Worm (Caenorhabditis elegans) whole organism, L4 larva: ENCODE data around the gene hil-3.

Experiments used
- D1046.2 ChIP-seq: fragments of 200-800 bp; sonication (Bioruptor generic); IDR thresholded peaks from 2 replicates; pipeline ENCODE4 v1.3.6; 2022; ENCODE audit warnings: missing genetic modification characterization, missing compliant biosample characterization
- F10B5.3 ChIP-seq: sonication (generic microtip); optimal IDR thresholded peaks from 2 replicates; lab custom pipeline; 2016; ENCODE audit warnings: mild to moderate bottlenecking, missing genetic modification characterization, missing compliant biosample characterization
- F26F4.8 ChIP-seq: fragments of 200-800 bp; sonication (Bioruptor generic); conservative IDR thresholded peaks from 2 replicates; pipeline ENCODE4 v1.3.6; 2022; ENCODE audit warnings: missing genetic modification characterization, missing compliant biosample characterization
- T26A8.4 ChIP-seq: fragments of 200-800 bp; sonication (Bioruptor generic); IDR thresholded peaks from 2 replicates; pipeline ENCODE4 v1.3.6; 2022; ENCODE audit warnings: missing genetic modification characterization, missing compliant biosample characterization
- Y75B8A.6 ChIP-seq: fragments of 200-800 bp; sonication (Bioruptor generic); IDR thresholded peaks from 2 replicates; pipeline ENCODE4 v1.3.6; 2022; ENCODE audit warnings: missing genetic modification reagents, missing genetic modification characterization, missing compliant biosample characterization
- ZK546.5 ChIP-seq, 2 experiments: sonication (generic microtip); optimal IDR thresholded peaks; 2 replicates each; lab custom pipeline; 2017; ENCODE audit warnings: missing biosample characterization in 2 of 2, missing genetic modification characterization in 2 of 2
- aly-2 ChIP-seq: sonication (generic microtip); optimal IDR thresholded peaks from 2 replicates; lab custom pipeline; 2018; ENCODE audit warnings: missing biosample characterization, missing genetic modification characterization
- ama-1 ChIP-seq: fragments of 150-350 bp; optimal IDR thresholded peaks from 2 replicates; lab custom pipeline; 2014; ENCODE audit warnings: inconsistent platforms, mixed read lengths
- ceh-20 ChIP-seq: fragments of 200-800 bp; sonication (Bioruptor generic); IDR thresholded peaks from 2 replicates; pipeline ENCODE4 v1.3.6; 2022; ENCODE audit warnings: missing genetic modification reagents, missing genetic modification characterization, missing compliant biosample characterization
- ceh-28 ChIP-seq: fragments of 150-350 bp; optimal IDR thresholded peaks from 2 replicates; lab custom pipeline; 2014; ENCODE audit warnings: missing biosample characterization, missing genetic modification reagents, missing genetic modification characterization
- ceh-44 ChIP-seq: fragments of 200-800 bp; sonication (Bioruptor generic); IDR thresholded peaks from 2 replicates; pipeline ENCODE4 v1.3.6; 2022; ENCODE audit warnings: missing genetic modification reagents, missing genetic modification characterization, missing compliant biosample characterization
- ctbp-1 ChIP-seq: fragments of 200-800 bp; sonication (Bioruptor generic); IDR thresholded peaks from 2 replicates; pipeline ENCODE4 v1.3.6; 2022; ENCODE audit warnings: missing genetic modification reagents, missing genetic modification characterization, missing compliant biosample characterization
- daf-8 ChIP-seq: fragments of 200-800 bp; sonication (Bioruptor generic); IDR thresholded peaks from 2 replicates; pipeline ENCODE4 v1.3.6; 2022; ENCODE audit warnings: missing genetic modification characterization, missing compliant biosample characterization
- dmd-6 ChIP-seq: fragments of 200-800 bp; sonication (Bioruptor generic); IDR thresholded peaks from 2 replicates; pipeline ENCODE4 v1.3.6; 2022; ENCODE audit warnings: missing genetic modification reagents, missing genetic modification characterization, missing compliant biosample characterization
- duxl-1 ChIP-seq: sonication (generic microtip); optimal IDR thresholded peaks from 2 replicates; lab custom pipeline; 2016; ENCODE audit warnings: mild to moderate bottlenecking, missing genetic modification characterization, moderate library complexity, missing compliant biosample characterization; ENCODE audit not compliant: poor library complexity
- dve-1 ChIP-seq: sonication (generic microtip); optimal IDR thresholded peaks from 2 replicates; lab custom pipeline; 2017; ENCODE audit warnings: antibody characterized with exemption, mild to moderate bottlenecking, missing genetic modification characterization, missing compliant biosample characterization; ENCODE audit not compliant: insufficient read depth
- egl-27 ChIP-seq: sonication (generic microtip); optimal IDR thresholded peaks from 3 replicates; lab custom pipeline; 2017; ENCODE audit warnings: missing biosample characterization, missing genetic modification reagents, missing genetic modification characterization
- gei-8 ChIP-seq: fragments of 200-800 bp; sonication (Bioruptor generic); optimal IDR thresholded peaks from 2 replicates; lab custom pipeline; 2018; ENCODE audit warnings: mild to moderate bottlenecking, missing genetic modification characterization, missing compliant biosample characterization
- hlh-11 ChIP-seq: fragments of 200-800 bp; sonication (Bioruptor generic); optimal IDR thresholded peaks from 2 replicates; lab custom pipeline; 2018; ENCODE audit warnings: mild to moderate bottlenecking, missing genetic modification characterization, missing compliant biosample characterization
- lim-7 ChIP-seq: fragments of 200-800 bp; sonication (Bioruptor generic); IDR thresholded peaks from 2 replicates; pipeline ENCODE4 v1.3.6; 2022; ENCODE audit warnings: missing genetic modification characterization, missing compliant biosample characterization
- lin-1 ChIP-seq: fragments of 200-800 bp; sonication (Bioruptor generic); IDR thresholded peaks from 2 replicates; pipeline ENCODE4 v1.3.6; 2022; ENCODE audit warnings: missing genetic modification reagents, missing genetic modification characterization, missing compliant biosample characterization
- lir-3 ChIP-seq: sonication (generic microtip); optimal IDR thresholded peaks from 2 replicates; lab custom pipeline; 2016; ENCODE audit warnings: mild to moderate bottlenecking, missing genetic modification characterization, missing compliant biosample characterization
- lsy-2 ChIP-seq, 2 experiments: fragments of 150-350 bp in 1 of 2; sonication (generic microtip) in 1 of 2; optimal IDR thresholded peaks; 2 replicates each; lab custom pipeline; 2014 to 2017; ENCODE audit warnings: missing biosample characterization in 2 of 2, missing genetic modification characterization in 2 of 2
- mdl-1 ChIP-seq, 2 experiments: fragments of 150-350 bp in 1 of 2; sonication (generic microtip) in 1 of 2; optimal IDR thresholded peaks; 2 replicates each; lab custom pipeline; 2014 to 2017; ENCODE audit warnings: missing biosample characterization in 2 of 2, missing genetic modification characterization in 2 of 2
- mes-2 ChIP-seq: sonication (generic microtip); optimal IDR thresholded peaks from 2 replicates; lab custom pipeline; 2016; ENCODE audit warnings: missing genotype, mild to moderate bottlenecking, missing genetic modification characterization, missing compliant biosample characterization; ENCODE audit not compliant: poor library complexity, severe bottlenecking
- mxl-2 ChIP-seq: fragments of 200-800 bp; sonication (Bioruptor generic); conservative IDR thresholded peaks from 2 replicates; pipeline ENCODE4 v1.3.6; 2022; ENCODE audit warnings: missing genetic modification reagents, missing genetic modification characterization, missing compliant biosample characterization
- nhr-10 ChIP-seq: fragments of 150-350 bp; optimal IDR thresholded peaks from 2 replicates; lab custom pipeline; 2014; ENCODE audit warnings: missing biosample characterization, missing genetic modification characterization
- nhr-102 ChIP-seq: sonication (generic microtip); optimal IDR thresholded peaks from 2 replicates; lab custom pipeline; 2016; ENCODE audit warnings: mild to moderate bottlenecking, missing genetic modification characterization, moderate library complexity, missing compliant biosample characterization
- nhr-111 ChIP-seq: fragments of 200-800 bp; sonication (Bioruptor generic); optimal IDR thresholded peaks from 2 replicates; lab custom pipeline; 2018; ENCODE audit warnings: mild to moderate bottlenecking, missing genetic modification characterization, missing compliant biosample characterization
- nhr-237 ChIP-seq: sonication (generic microtip); optimal IDR thresholded peaks from 2 replicates; lab custom pipeline; 2017; ENCODE audit warnings: missing biosample characterization, missing genetic modification characterization
- rbr-2 ChIP-seq: sonication (generic microtip); optimal IDR thresholded peaks from 2 replicates; lab custom pipeline; 2016; ENCODE audit warnings: missing genotype, missing genetic modification characterization, missing compliant biosample characterization
- set-16 ChIP-seq: fragments of 200-800 bp; sonication (Bioruptor generic); IDR thresholded peaks from 2 replicates; pipeline ENCODE4 v1.3.6; 2022; ENCODE audit warnings: missing genetic modification reagents, missing genetic modification characterization, missing compliant biosample characterization
- skn-1 ChIP-seq: fragments of 150-350 bp; optimal IDR thresholded peaks from 2 replicates; lab custom pipeline; 2014; ENCODE audit warnings: missing biosample characterization, missing genetic modification characterization
- snpc-4 ChIP-seq: fragments of 150-350 bp; optimal IDR thresholded peaks from 2 replicates; lab custom pipeline; 2014; ENCODE audit warnings: missing biosample characterization, missing genetic modification characterization
- spr-1 ChIP-seq: sonication (generic microtip); optimal IDR thresholded peaks from 2 replicates; lab custom pipeline; 2016; ENCODE audit warnings: mild to moderate bottlenecking, missing genetic modification characterization, missing compliant biosample characterization
- unc-130 ChIP-seq: sonication (generic microtip); optimal IDR thresholded peaks from 2 replicates; lab custom pipeline; 2016; ENCODE audit warnings: missing genetic modification reagents, missing genetic modification characterization, missing compliant biosample characterization
- unc-39 ChIP-seq: sonication (generic microtip); optimal IDR thresholded peaks from 2 replicates; lab custom pipeline; 2017; ENCODE audit warnings: missing biosample characterization, missing genetic modification characterization
- unc-62 ChIP-seq, 3 experiments: fragments of 150-350 bp in 1 of 3; sonication (generic microtip); optimal IDR thresholded peaks in 2 of 3; peaks in 1 of 3; 1 replicate in 1 of 3; 2 replicates in 2 of 3; lab custom pipeline; 2014 to 2017; ENCODE audit warnings: missing biosample characterization in 3 of 3, missing genetic modification characterization in 3 of 3, missing genetic modification reagents in 3 of 3, missing genotype in 1 of 3
- vab-7 ChIP-seq: fragments of 200-800 bp; sonication (Bioruptor generic); IDR thresholded peaks from 2 replicates; pipeline ENCODE4 v1.3.6; 2022; ENCODE audit warnings: missing genetic modification reagents, missing genetic modification characterization, missing compliant biosample characterization
- zip-11 ChIP-seq: fragments of 200-800 bp; sonication (Bioruptor generic); IDR thresholded peaks from 2 replicates; pipeline ENCODE4 v1.3.6; 2022; ENCODE audit warnings: missing genetic modification characterization, missing compliant biosample characterization
- ztf-11 ChIP-seq: fragments of 150-350 bp; optimal IDR thresholded peaks from 2 replicates; lab custom pipeline; 2014; ENCODE audit warnings: missing biosample characterization, missing genetic modification characterization
- ztf-7 ChIP-seq: fragments of 150-350 bp; optimal IDR thresholded peaks from 2 replicates; lab custom pipeline; 2014; ENCODE audit warnings: missing biosample characterization, missing genetic modification characterization

hil-3 gene

ce11 chrX:8160016-8160415 is 1.0 kb downstream of the hil-3 start (continued):
- TF ChIP-seq ZK546.5 (tag; optimal IDR thresholded peaks at IDR 0.05; lab: Kevin White, UChicago): no peak
- TF ChIP-seq egl-27 (tag; lab: Kevin White, UChicago): no peak
- no peak for TF ChIP-seq ceh-28 (tag; lab: Kevin White, UChicago)
- no peak for TF ChIP-seq ztf-11 (tag; lab: Kevin White, UChicago)
- TF ChIP-seq unc-130 (GFP tag; lab: Kevin White, UChicago): no peak
- TF ChIP-seq vab-7 (GFP tag; lab: Robert Waterston, UW): no peak
- peak; percentile 57 for TF ChIP-seq dve-1 (tag; lab: Kevin White, UChicago)
- TF ChIP-seq daf-8 (GFP tag; lab: Robert Waterston, UW): no peak
- no peak for TF ChIP-seq nhr-10 (tag; lab: Kevin White, UChicago)
- no peak for TF ChIP-seq Y75B8A.6 (GFP tag; lab: Robert Waterston, UW)
- peak; percentile 29 for TF ChIP-seq rbr-2 (tag; lab: Kevin White, UChicago)
- TF ChIP-seq nhr-237 (tag; lab: Kevin White, UChicago): no peak
- TF ChIP-seq lir-3 (tag; lab: Kevin White, UChicago): no peak
- TF ChIP-seq spr-1 (tag; lab: Kevin White, UChicago): no peak
- TF ChIP-seq nhr-111 (GFP tag; lab: Kevin White, UChicago): no peak
- TF ChIP-seq nhr-102 (tag; lab: Kevin White, UChicago): no peak
- TF ChIP-seq D1046.2 (GFP tag; lab: Robert Waterston, UW): no peak
- peak; percentile 51 for TF ChIP-seq mes-2 (tag; lab: Kevin White, UChicago)
- peak in 1 of 2 experiments; percentile 50 for TF ChIP-seq mdl-1 (tag; optimal IDR thresholded peaks at IDR 0.05; lab: Kevin White, UChicago)
- no peak for TF ChIP-seq F26F4.8 (GFP tag; lab: Robert Waterston, UW)
- no peak for TF ChIP-seq ctbp-1 (GFP tag; lab: Robert Waterston, UW)
- TF ChIP-seq ama-1 (lab: Kevin White, UChicago): no peak
- TF ChIP-seq lin-1 (GFP tag; lab: Robert Waterston, UW): no peak
- TF ChIP-seq F10B5.3 (tag; lab: Kevin White, UChicago): no peak
- no peak for TF ChIP-seq ztf-7 (tag; lab: Kevin White, UChicago)
- TF ChIP-seq set-16 (GFP tag; lab: Robert Waterston, UW): no peak
- TF ChIP-seq ceh-20: no peak
- TF ChIP-seq aly-2 (tag; lab: Kevin White, UChicago): no peak
- TF ChIP-seq dmd-6 (GFP tag; lab: Robert Waterston, UW): no peak
- no peak for TF ChIP-seq zip-11 (GFP tag; lab: Robert Waterston, UW)
- TF ChIP-seq skn-1 (tag; lab: Kevin White, UChicago): no peak
- no peak for TF ChIP-seq unc-39 (tag; lab: Kevin White, UChicago)
- TF ChIP-seq gei-8 (GFP tag; lab: Kevin White, UChicago): no peak
- peak; percentile 1 for TF ChIP-seq hlh-11 (tag; lab: Kevin White, UChicago)
- no peak for TF ChIP-seq duxl-1 (tag; lab: Kevin White, UChicago)
- no peak for TF ChIP-seq ceh-44
- TF ChIP-seq mxl-2 (GFP tag; lab: Robert Waterston, UW): no peak
- no peak for TF ChIP-seq lsy-2 (tag; optimal IDR thresholded peaks at IDR 0.05; lab: Kevin White, UChicago)
- TF ChIP-seq snpc-4 (tag; lab: Kevin White, UChicago): no peak
- TF ChIP-seq T26A8.4: no peak

DNA sequence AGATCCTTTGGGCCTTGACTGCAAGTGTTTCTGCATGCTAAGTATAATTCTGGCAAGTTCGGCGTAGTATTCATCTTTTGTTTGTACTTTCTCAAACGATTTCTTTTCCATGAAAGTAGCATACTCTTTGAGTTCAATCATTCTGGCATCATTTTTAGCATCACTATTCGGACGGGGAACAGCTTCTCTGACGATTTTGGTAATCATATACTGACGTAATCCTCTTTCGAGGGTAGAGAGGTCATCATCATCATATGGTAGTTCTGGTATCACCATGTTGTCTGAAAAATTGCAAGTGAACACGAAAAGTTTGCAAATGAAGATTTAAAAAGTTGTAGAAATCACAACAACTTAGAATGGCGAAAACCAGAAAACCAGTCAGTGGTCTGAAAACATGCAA is 3.8 kb downstream of the hil-3 start, which contains the start of gene F22F1.3:
F22F1.3 (minus strand) TSS at position 281 of the 400 bp plus-strand sequence.
- TF ChIP-seq lim-7 (GFP tag; lab: Robert Waterston, UW): no peak
- peak in 1 of 2 experiments; percentile 98 for TF ChIP-seq unc-62 (GFP tag; optimal IDR thresholded peaks at IDR 0.05 in 1 of 2; lab: Kevin White, UChicago)
- TF ChIP-seq unc-62 (tag; optimal IDR thresholded peaks at IDR 0.05; lab: Kevin White, UChicago): no peak
